Fruit fly (Drosophila melanogaster) whole organism, adult: Measurements from ENCODE around the gene CG18178.

Experiments
- CG11617 ChIP-seq: fragments of 200-800 bp; sonication (Bioruptor generic); optimal IDR thresholded peaks from 2 replicates; lab custom pipeline; 2017; ENCODE audit warnings: mild to moderate bottlenecking, missing biosample characterization, missing genetic modification reagents, missing genetic modification characterization
- CG12768 ChIP-seq: fragments of 200-800 bp; sonication (Bioruptor generic); optimal IDR thresholded peaks from 2 replicates; lab custom pipeline; 2017; ENCODE audit warnings: missing biosample characterization, missing genetic modification characterization, mild to moderate bottlenecking, moderate library complexity, missing genetic modification reagents
- CG14711 ChIP-seq: fragments of 200-800 bp; sonication (Bioruptor generic); optimal IDR thresholded peaks from 2 replicates; lab custom pipeline; 2018; ENCODE audit warnings: missing biosample characterization, mild to moderate bottlenecking, missing genetic modification characterization, moderate library complexity
- CG1620 ChIP-seq: fragments of 200-800 bp; sonication (Bioruptor generic); optimal IDR thresholded peaks from 2 replicates; lab custom pipeline; 2016; ENCODE audit warnings: missing biosample characterization, missing genetic modification characterization
- CG33017 ChIP-seq: fragments of 200-800 bp; sonication (Bioruptor generic); optimal IDR thresholded peaks from 2 replicates; lab custom pipeline; 2018; ENCODE audit warnings: missing biosample characterization, mild to moderate bottlenecking, missing genetic modification characterization, moderate library complexity
- CG5204 ChIP-seq: fragments of 200-800 bp; sonication (Bioruptor generic); optimal IDR thresholded peaks from 2 replicates; lab custom pipeline; 2016; ENCODE audit warnings: missing biosample characterization, missing genetic modification characterization
- CG7045 ChIP-seq: fragments of 200-800 bp; sonication (Bioruptor generic); optimal IDR thresholded peaks from 2 replicates; lab custom pipeline; 2017; ENCODE audit warnings: missing biosample characterization, mild to moderate bottlenecking, missing genetic modification characterization
- CG7101 ChIP-seq: fragments of 200-800 bp; sonication (Bioruptor generic); optimal IDR thresholded peaks from 2 replicates; lab custom pipeline; 2018; ENCODE audit warnings: missing biosample characterization, mild to moderate bottlenecking, missing genetic modification characterization, moderate library complexity
- Clk ChIP-seq: fragments of 200-800 bp; sonication (Bioruptor generic); optimal IDR thresholded peaks from 2 replicates; lab custom pipeline; 2017; ENCODE audit warnings: missing biosample characterization, missing genetic modification characterization
- Crg-1 ChIP-seq: fragments of 200-800 bp; sonication (Bioruptor generic); optimal IDR thresholded peaks from 2 replicates; lab custom pipeline; 2016; ENCODE audit warnings: missing biosample characterization, missing genetic modification characterization
- Hr96 ChIP-seq: fragments of 200-800 bp; sonication (Bioruptor generic); optimal IDR thresholded peaks from 2 replicates; lab custom pipeline; 2016; ENCODE audit warnings: missing biosample characterization, missing genetic modification characterization
- Mnt ChIP-seq: fragments of 200-800 bp; sonication (Bioruptor generic); optimal IDR thresholded peaks from 2 replicates; lab custom pipeline; 2016; ENCODE audit warnings: missing biosample characterization, mild to moderate bottlenecking, missing genetic modification characterization
- bab1 ChIP-seq: fragments of 200-800 bp; sonication (Bioruptor generic); optimal IDR thresholded peaks from 3 replicates; lab custom pipeline; 2019; ENCODE audit warnings: missing biosample characterization, mild to moderate bottlenecking, missing genetic modification characterization, moderate library complexity
- cic ChIP-seq: fragments of 200-800 bp; sonication (Bioruptor generic); optimal IDR thresholded peaks from 2 replicates; lab custom pipeline; 2017; ENCODE audit warnings: missing biosample characterization, mild to moderate bottlenecking, missing genetic modification characterization, moderate library complexity
- cnc ChIP-seq, 2 experiments: fragments of >200 bp; optimal IDR thresholded peaks; 2 replicates each; lab custom pipeline; 2017
- kay ChIP-seq: fragments of 200-800 bp; sonication (Bioruptor generic); peaks from one replicate; lab custom pipeline; 2016; ENCODE audit warnings: missing biosample characterization, missing genetic modification characterization, borderline replicate concordance
- ovo ChIP-seq: fragments of 200-800 bp; sonication (Bioruptor generic); optimal IDR thresholded peaks from 2 replicates; lab custom pipeline; 2016; ENCODE audit warnings: missing biosample characterization, missing genetic modification characterization
- pad ChIP-seq: fragments of 200-800 bp; sonication (Bioruptor generic); optimal IDR thresholded peaks from 3 replicates; lab custom pipeline; 2017; ENCODE audit warnings: missing biosample characterization, missing genetic modification characterization, mild to moderate bottlenecking, moderate library complexity, missing genetic modification reagents
- tj ChIP-seq: fragments of 200-800 bp; sonication (Bioruptor generic); optimal IDR thresholded peaks from 3 replicates; lab custom pipeline; 2017; ENCODE audit warnings: missing biosample characterization, mild to moderate bottlenecking, missing genetic modification characterization, moderate library complexity
- toe ChIP-seq: fragments of 200-800 bp; sonication (Bioruptor generic); optimal IDR thresholded peaks from 2 replicates; lab custom pipeline; 2016; ENCODE audit warnings: missing biosample characterization, missing genetic modification characterization

The CG18178 gene

dm6 chr3L:9720102-9720501, 1.2 kb upstream of the CG18178 start:
- TF ChIP-seq pad: no peak
- TF ChIP-seq CG12768 (GFP tag; lab: Kevin White, UChicago): no peak
- TF ChIP-seq bab1: no peak

dm6 chr3L:9717839-9718238, 1.1 kb downstream of the CG18178 start:
- no peak for TF ChIP-seq CG12768 (GFP tag; lab: Kevin White, UChicago)
- no peak for TF ChIP-seq pad
- no peak for TF ChIP-seq Hr96 (GFP tag; lab: Kevin White, UChicago)
- TF ChIP-seq CG5204 (GFP tag; lab: Kevin White, UChicago): no peak
- TF ChIP-seq CG11617 (GFP tag; lab: Kevin White, UChicago): no peak
- TF ChIP-seq toe (GFP tag; lab: Kevin White, UChicago): no peak
- TF ChIP-seq ovo (GFP tag; lab: Kevin White, UChicago): no peak
- no peak for TF ChIP-seq CG7045 (GFP tag; lab: Kevin White, UChicago)
- no peak for TF ChIP-seq cnc (optimal IDR thresholded peaks at IDR 0.05; lab: Kevin White, UChicago)
- no peak for TF ChIP-seq bab1

- TF ChIP-seq Mnt (GFP tag; lab: Kevin White, UChicago): no peak
- no peak for TF ChIP-seq kay (GFP tag; lab: Kevin White, UChicago)
- no peak for TF ChIP-seq CG7045 (GFP tag; lab: Kevin White, UChicago)
- peak; percentile 66 for TF ChIP-seq cic
- no peak for TF ChIP-seq CG11617 (GFP tag; lab: Kevin White, UChicago)
- no peak for TF ChIP-seq CG33017
Observed at dm6 chr3L:9717101-9717500, 1.8 kb downstream of the CG18178 start.

- TF ChIP-seq cic (peak; percentile 44), pad (no peak)
Observed at dm6 chr3L:9716595-9716994, 2.3 kb downstream of the CG18178 start.

- TF ChIP-seq cic (peak; percentile 87), Clk (GFP tag; lab: Kevin White, UChicago) (no peak), pad (no peak), tj (GFP tag; lab: Kevin White, UChicago) (peak; percentile 77), bab1 (no peak), CG14711 (tag; lab: Kevin White, UChicago) (no peak), CG7101 (no peak), Mnt (GFP tag; lab: Kevin White, UChicago) (peak; percentile 81), CG1620 (GFP tag; lab: Kevin White, UChicago) (no peak), CG11617 (GFP tag; lab: Kevin White, UChicago) (no peak), kay (GFP tag; lab: Kevin White, UChicago) (peak; percentile 92), toe (GFP tag; lab: Kevin White, UChicago) (no peak)
Observed at dm6 chr3L:9714537-9715144, 4.3 kb downstream of the CG18178 start.

- no peak for TF ChIP-seq Mnt (GFP tag; lab: Kevin White, UChicago)
- no peak for TF ChIP-seq cic
- peak; percentile 39 for TF ChIP-seq Hr96 (GFP tag; lab: Kevin White, UChicago)
- peak; percentile 71 for TF ChIP-seq CG33017
- peak; percentile 65 for TF ChIP-seq CG14711 (tag; lab: Kevin White, UChicago)
- TF ChIP-seq Clk (GFP tag; lab: Kevin White, UChicago): peak; percentile 63
- no peak for TF ChIP-seq CG5204 (GFP tag; lab: Kevin White, UChicago)
- peak; percentile 34 for TF ChIP-seq Crg-1
- TF ChIP-seq CG11617 (GFP tag; lab: Kevin White, UChicago): peak; percentile 91
- peak; percentile 81 for TF ChIP-seq CG7101
- peak; percentile 53 for TF ChIP-seq bab1
- TF ChIP-seq CG12768 (GFP tag; lab: Kevin White, UChicago): peak; percentile 76
- TF ChIP-seq cnc (optimal IDR thresholded peaks at IDR 0.05; lab: Kevin White, UChicago): no peak
- peak; percentile 67 for TF ChIP-seq pad
- peak; percentile 83 for TF ChIP-seq toe (GFP tag; lab: Kevin White, UChicago)
- TF ChIP-seq kay (GFP tag; lab: Kevin White, UChicago): peak; percentile 62
- TF ChIP-seq CG1620 (GFP tag; lab: Kevin White, UChicago): peak; percentile 73
- peak; percentile 77 for TF ChIP-seq ovo (GFP tag; lab: Kevin White, UChicago)
- peak; percentile 94 for TF ChIP-seq tj (GFP tag; lab: Kevin White, UChicago)
- peak; percentile 84 for TF ChIP-seq CG7045 (GFP tag; lab: Kevin White, UChicago)
Observed at dm6 chr3L:9713828-9714536, 5.0 kb downstream of the CG18178 start, which contains the start of gene vsg. Gene vsg (plus strand): TSS chr3L:9714324.

- peak; percentile 74 for TF ChIP-seq kay (GFP tag; lab: Kevin White, UChicago)
- TF ChIP-seq CG1620 (GFP tag; lab: Kevin White, UChicago): no peak
Observed at dm6 chr3L:9713383-9713827, 5.5 kb downstream of the CG18178 start, which contains the start of gene SH3PX1. Gene SH3PX1 (minus strand): TSS chr3L:9713827.
